Worm (Caenorhabditis elegans): ENCODE data around the gene abu-10.

DNA sequence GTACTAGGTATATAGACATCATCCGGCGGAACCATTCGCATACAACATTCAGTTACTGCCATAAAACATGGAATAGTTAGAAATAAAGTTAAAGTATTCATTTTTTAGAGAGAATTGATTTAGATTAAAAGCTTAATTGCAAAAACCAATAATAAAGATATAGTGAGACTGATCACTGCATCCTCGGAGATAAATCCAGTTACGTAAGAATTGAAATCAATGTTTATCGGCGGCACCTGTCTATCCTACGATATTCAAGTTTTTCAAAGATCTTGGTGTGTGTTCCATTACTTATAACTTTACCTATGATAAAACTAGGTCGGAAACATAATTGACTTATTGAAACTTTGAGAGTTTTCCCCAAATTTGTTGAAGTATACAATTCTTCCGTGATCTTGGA lies 38.6 kb upstream of the abu-10 start, which contains the start of gene T14G12.6:
- TF ChIP-seq ztf-23 (GFP tag; IDR thresholded peaks at IDR 0.05): no peak
- TF ChIP-seq flt-1 (GFP tag; IDR thresholded peaks at IDR 0.05): no peak
